Fruit fly (Drosophila melanogaster): Measurements from ENCODE around the gene CG43367.

- TF ChIP-seq Hr39 (GFP tag; optimal IDR thresholded peaks at IDR 0.05) (peak; percentile 64), CG6792 (GFP tag; optimal IDR thresholded peaks at IDR 0.05) (peak; percentile 83), acj6 (GFP tag; optimal IDR thresholded peaks at IDR 0.05) (peak; percentile 90), esn (GFP tag; optimal IDR thresholded peaks at IDR 0.05) (peak; percentile 67), Blimp-1 (GFP tag; optimal IDR thresholded peaks at IDR 0.05) (no peak), pdm3 (GFP tag; optimal IDR thresholded peaks at IDR 0.05) (peak; percentile 93), svp (GFP tag) (peak; percentile 75), CG4318 (GFP tag; optimal IDR thresholded peaks at IDR 0.05) (peak; percentile 93), CG32006 (GFP tag; optimal IDR thresholded peaks at IDR 0.05) (peak; percentile 97), fd59A (GFP tag; optimal IDR thresholded peaks at IDR 0.05) (peak; percentile 93), dsx (GFP tag; optimal IDR thresholded peaks at IDR 0.05; ENCODE audit: poor library complexity, severe bottlenecking) (peak; percentile 89), CG3032 (tag; optimal IDR thresholded peaks at IDR 0.05) (peak; percentile 94), eg (GFP tag; IDR thresholded peaks at IDR 0.05) (peak; percentile 90)
Observed at dm6 chr3L:4230357-4230901, 36.6 kb downstream of the CG43367 start.

Measured in whole organism, prepupa.